Worm (Caenorhabditis elegans) whole organism, midembryonic: ENCODE data around the gene ZK355.3.

Experiments
- T22C8.4 ChIP-seq: fragments of 200-800 bp; sonication (Bioruptor generic); IDR thresholded peaks from 2 replicates; pipeline ENCODE4 v1.3.6; 2022; ENCODE audit warnings: missing genetic modification characterization, missing compliant biosample characterization
- cog-1 ChIP-seq: sonication (generic microtip); optimal IDR thresholded peaks from 2 replicates; lab custom pipeline; 2016; ENCODE audit warnings: missing genetic modification characterization, missing compliant biosample characterization
- flt-1 ChIP-seq: fragments of 200-800 bp; sonication (Bioruptor generic); IDR thresholded peaks from 2 replicates; pipeline ENCODE4 v1.3.6; 2022; ENCODE audit warnings: missing genetic modification characterization, missing compliant biosample characterization
- klf-2 ChIP-seq: fragments of 200-800 bp; sonication (Bioruptor generic); conservative IDR thresholded peaks from 2 replicates; pipeline ENCODE4 v1.3.6; 2022; ENCODE audit warnings: missing genetic modification reagents, missing genetic modification characterization, missing compliant biosample characterization
- ref-1 ChIP-seq: fragments of 200-800 bp; sonication (Bioruptor generic); conservative IDR thresholded peaks from 2 replicates; pipeline ENCODE4 v1.3.6; 2022; ENCODE audit warnings: missing genetic modification reagents, missing genetic modification characterization, missing compliant biosample characterization
- ztf-29 ChIP-seq: fragments of 200-800 bp; sonication (Bioruptor generic); IDR thresholded peaks from 2 replicates; pipeline ENCODE4 v1.3.6; 2022; ENCODE audit warnings: missing genetic modification reagents, missing genetic modification characterization, missing compliant biosample characterization

DNA sequence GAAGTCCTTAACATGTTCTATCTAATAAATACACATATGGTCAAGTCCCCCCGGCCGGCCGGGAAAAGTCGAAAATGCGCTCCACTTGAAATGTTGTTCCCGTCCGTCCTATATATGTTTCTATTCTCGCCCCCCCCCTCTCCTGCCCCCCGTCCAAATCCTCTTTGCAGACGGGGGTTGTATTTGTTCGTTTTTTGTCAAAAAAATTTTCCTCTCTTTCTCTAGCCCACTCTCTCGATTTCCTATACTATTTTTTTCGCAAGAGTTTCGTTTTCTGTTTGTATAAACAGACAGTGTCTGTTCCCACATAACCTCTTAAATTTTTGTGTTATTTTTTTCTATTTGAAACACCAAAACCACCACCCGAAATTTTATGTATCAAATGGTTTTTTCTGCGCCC, 39.6 kb upstream of the ZK355.3 start:
- TF ChIP-seq flt-1 (GFP tag; lab: Robert Waterston, UW) (no peak), T22C8.4 (GFP tag; lab: Robert Waterston, UW) (no peak), klf-2 (GFP tag; lab: Robert Waterston, UW) (no peak), cog-1 (tag; lab: Kevin White, UChicago) (no peak), ref-1 (GFP tag; lab: Robert Waterston, UW) (no peak), ztf-29 (GFP tag; lab: Robert Waterston, UW) (no peak)
